Worm (Caenorhabditis elegans) whole organism, young adult: ENCODE data around the gene F10D7.3.

Source experiments
- F49E8.2 ChIP-seq: sonication (generic microtip); optimal IDR thresholded peaks from 3 replicates; lab custom pipeline; 2017; ENCODE audit warnings: missing genetic modification characterization, mild to moderate bottlenecking, missing compliant biosample characterization, antibody characterized with exemption, moderate library complexity; ENCODE audit not compliant: insufficient read depth
- Y67H2A.10 ChIP-seq: fragments of 200-800 bp; sonication (Bioruptor generic); conservative IDR thresholded peaks from 2 replicates; pipeline ENCODE4 v1.3.6; 2022; ENCODE audit warnings: missing genetic modification reagents, missing genetic modification characterization, missing compliant biosample characterization
- ama-1 ChIP-seq, 3 experiments: fragments of 150-350 bp in 1 of 3; sonication (generic microtip) in 2 of 3; optimal IDR thresholded peaks; 2 replicates each; lab custom pipeline; 2014 to 2018; ENCODE audit warnings: missing biosample characterization in 2 of 3, missing genetic modification characterization in 2 of 3, missing genetic modification reagents in 2 of 3
- let-607 ChIP-seq, 2 experiments: fragments of 200-800 bp in 1 of 2; sonication (Bioruptor generic) in 1 of 2; sonication (generic microtip) in 1 of 2; optimal IDR thresholded peaks; 2 replicates each; lab custom pipeline; 2016 to 2018; ENCODE audit warnings: mild to moderate bottlenecking in 2 of 2, missing compliant biosample characterization in 2 of 2, missing genetic modification characterization in 2 of 2, moderate library complexity in 2 of 2, missing genotype in 1 of 2
- ztf-22 ChIP-seq: fragments of 200-800 bp; sonication (Bioruptor generic); optimal IDR thresholded peaks from 2 replicates; lab custom pipeline; 2018; ENCODE audit warnings: mild to moderate bottlenecking, missing genetic modification characterization, moderate library complexity, missing compliant biosample characterization

DNA sequence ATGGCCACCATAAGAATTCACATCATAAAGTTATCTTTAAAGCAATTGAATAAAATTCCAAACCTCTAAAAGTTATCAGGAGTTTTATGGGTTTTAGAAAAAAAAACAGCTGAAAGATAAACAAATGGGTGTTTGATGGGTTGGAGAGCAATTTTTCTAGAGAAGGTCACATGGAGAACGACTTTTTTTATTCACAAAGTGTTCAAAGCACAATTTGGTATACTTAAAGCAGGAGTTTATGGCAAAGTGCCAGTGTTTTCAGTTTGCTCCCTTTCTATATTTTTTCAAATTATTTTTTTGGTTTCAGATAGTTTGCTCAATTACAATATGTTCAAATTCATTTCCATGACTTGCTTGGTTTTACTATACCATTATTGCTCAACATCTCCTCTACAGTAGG is 26.8 kb upstream of the F10D7.3 start, which contains the start of gene F11C7.6:
- TF ChIP-seq F49E8.2 (tag; lab: Kevin White, UChicago) (no peak), ama-1 (optimal IDR thresholded peaks at IDR 0.05; lab: Kevin White, UChicago) (no peak), ama-1 (GFP tag; optimal IDR thresholded peaks at IDR 0.05; lab: Kevin White, UChicago) (no peak), Y67H2A.10 (GFP tag; lab: Robert Waterston, UW) (no peak), let-607 (tag; optimal IDR thresholded peaks at IDR 0.05; lab: Kevin White, UChicago) (no peak), ztf-22 (no peak)
